ENCODE assay signal across 5 worm cellular contexts in genomic region chrV:10890980-10891379, ce11.
TF ChIP-seq lines count a peak whose summit lies in the region.

F32D8.12 (minus strand) TSS chrV:10891027.

TF ChIP-seq in whole organism, L1 larva, 84 proteins besides CTCF, POLR2A, EP300 and RAD21 (continues in another document):
- no peak for TF ChIP-seq unc-30 (tag; optimal IDR thresholded peaks at IDR 0.05; lab: Kevin White, UChicago)
- no peak for TF ChIP-seq ceh-63 (GFP tag; optimal IDR thresholded peaks at IDR 0.05; lab: Kevin White, UChicago)
- no peak for TF ChIP-seq fos-1 (tag; optimal IDR thresholded peaks at IDR 0.05; lab: Kevin White, UChicago)
- TF ChIP-seq nhr-19 (GFP tag; conservative IDR thresholded peaks at IDR 0.05; lab: Robert Waterston, UW) = peak; percentile 74
- no peak for TF ChIP-seq zip-4 (GFP tag; optimal IDR thresholded peaks at IDR 0.05; lab: Kevin White, UChicago)
- no peak for TF ChIP-seq egl-27 (tag; optimal IDR thresholded peaks at IDR 0.05; lab: Kevin White, UChicago)
- no peak for TF ChIP-seq fkh-8 (tag; optimal IDR thresholded peaks at IDR 0.05; lab: Kevin White, UChicago)
- TF ChIP-seq unc-130 (tag; optimal IDR thresholded peaks at IDR 0.05; lab: Kevin White, UChicago) = peak; percentile 57
- TF ChIP-seq ceh-88 (GFP tag; IDR thresholded peaks at IDR 0.05; lab: Robert Waterston, UW) = no peak
- TF ChIP-seq Y116A8C.19 (tag; optimal IDR thresholded peaks at IDR 0.05; lab: Kevin White, UChicago; ENCODE audit: borderline replicate concordance) = no peak
- peak; percentile 9 for TF ChIP-seq lin-13 (GFP tag; optimal IDR thresholded peaks at IDR 0.05; lab: Kevin White, UChicago)
- no peak for TF ChIP-seq egl-13 (tag; optimal IDR thresholded peaks at IDR 0.05; lab: Kevin White, UChicago)
- TF ChIP-seq nhr-12 (tag; optimal IDR thresholded peaks at IDR 0.05; lab: Kevin White, UChicago) = no peak
- no peak for TF ChIP-seq aha-1 (tag; optimal IDR thresholded peaks at IDR 0.05; lab: Kevin White, UChicago)
- TF ChIP-seq ztf-11 (tag; optimal IDR thresholded peaks at IDR 0.05; lab: Kevin White, UChicago) = no peak
- peak; percentile 42 for TF ChIP-seq elt-2 (tag; optimal IDR thresholded peaks at IDR 0.05; lab: Kevin White, UChicago)
- TF ChIP-seq grh-1 (GFP tag; IDR thresholded peaks at IDR 0.05; lab: Robert Waterston, UW) = no peak
- no peak for TF ChIP-seq nhr-28 (tag; optimal IDR thresholded peaks at IDR 0.05; lab: Kevin White, UChicago)
- TF ChIP-seq nhr-20 (tag; optimal IDR thresholded peaks at IDR 0.05; lab: Kevin White, UChicago) = peak; percentile 82

TF ChIP-seq in whole organism, L2 larva, 48 proteins besides CTCF, POLR2A, EP300 and RAD21 (continues in another document):
- TF ChIP-seq peb-1 (tag; optimal IDR thresholded peaks at IDR 0.05; lab: Kevin White, UChicago) = no peak
- TF ChIP-seq snpc-4 (tag; optimal IDR thresholded peaks at IDR 0.05; lab: Kevin White, UChicago) = no peak
- TF ChIP-seq lsy-2 (tag; optimal IDR thresholded peaks at IDR 0.05; lab: Kevin White, UChicago) = peak in 1 of 2 experiments; percentile 55
- peak; percentile 34 for TF ChIP-seq crh-2 (tag; optimal IDR thresholded peaks at IDR 0.05; lab: Kevin White, UChicago)
- no peak for TF ChIP-seq Y55F3AM.14 (GFP tag; optimal IDR thresholded peaks at IDR 0.05; lab: Kevin White, UChicago)
- TF ChIP-seq nhr-23 (tag; optimal IDR thresholded peaks at IDR 0.05; lab: Kevin White, UChicago) = no peak
- TF ChIP-seq nhr-25 (tag; optimal IDR thresholded peaks at IDR 0.05; lab: Kevin White, UChicago) = peak; percentile 42
- TF ChIP-seq ztf-11 (tag; optimal IDR thresholded peaks at IDR 0.05; lab: Kevin White, UChicago) = no peak
- TF ChIP-seq sma-3 (GFP tag; optimal IDR thresholded peaks at IDR 0.05; lab: Kevin White, UChicago) = peak; percentile 6
- no peak for TF ChIP-seq nhr-77 (tag; optimal IDR thresholded peaks at IDR 0.05; lab: Kevin White, UChicago)
- TF ChIP-seq C34F6.9 (tag; optimal IDR thresholded peaks at IDR 0.05; lab: Kevin White, UChicago) = peak; percentile 49
- TF ChIP-seq ztf-1 (GFP tag; conservative IDR thresholded peaks at IDR 0.05; lab: Robert Waterston, UW) = no peak
- TF ChIP-seq unc-55 (GFP tag; optimal IDR thresholded peaks at IDR 0.05; lab: Kevin White, UChicago) = peak; percentile 20
- no peak for TF ChIP-seq ZK546.5 (tag; optimal IDR thresholded peaks at IDR 0.05; lab: Kevin White, UChicago)
- peak; percentile 64 for TF ChIP-seq nhr-21 (tag; optimal IDR thresholded peaks at IDR 0.05; lab: Kevin White, UChicago)
- peak; percentile 18 for TF ChIP-seq sma-9 (GFP tag; optimal IDR thresholded peaks at IDR 0.05; lab: Kevin White, UChicago)
- TF ChIP-seq sma-9 (tag; optimal IDR thresholded peaks at IDR 0.05; lab: Kevin White, UChicago) = no peak
- peak; percentile 13 for TF ChIP-seq blmp-1 (tag; optimal IDR thresholded peaks at IDR 0.05; lab: Kevin White, UChicago; ENCODE audit: insufficient read depth)
- TF ChIP-seq nhr-129 (tag; optimal IDR thresholded peaks at IDR 0.05; lab: Kevin White, UChicago) = peak; percentile 73

TF ChIP-seq in whole organism, L3 larva, 47 proteins besides CTCF, POLR2A, EP300 and RAD21:
- TF ChIP-seq nhr-77 (tag; optimal IDR thresholded peaks at IDR 0.05; lab: Kevin White, UChicago) (no peak), elt-2 (tag; optimal IDR thresholded peaks at IDR 0.05; lab: Kevin White, UChicago) (peak; percentile 39), ceh-28 (tag; optimal IDR thresholded peaks at IDR 0.05; lab: Kevin White, UChicago) (peak; percentile 9), fos-1 (tag; optimal IDR thresholded peaks at IDR 0.05; lab: Kevin White, UChicago) (no peak), ztf-4 (tag; optimal IDR thresholded peaks at IDR 0.05; lab: Kevin White, UChicago) (no peak), unc-39 (tag; optimal IDR thresholded peaks at IDR 0.05; lab: Kevin White, UChicago) (no peak), nhr-12 (tag; optimal IDR thresholded peaks at IDR 0.05; lab: Kevin White, UChicago) (no peak), pha-4 (tag; optimal IDR thresholded peaks at IDR 0.05; lab: Kevin White, UChicago) (peak; percentile 35), nfya-1 (tag; optimal IDR thresholded peaks at IDR 0.05; lab: Kevin White, UChicago; ENCODE audit: insufficient read depth) (peak; percentile 47), nhr-23 (tag; optimal IDR thresholded peaks at IDR 0.05; lab: Kevin White, UChicago) (peak; percentile 77), nhr-43 (tag; optimal IDR thresholded peaks at IDR 0.05; lab: Kevin White, UChicago; ENCODE audit: poor library complexity, severe bottlenecking) (peak; percentile 65), ceh-16 (tag; optimal IDR thresholded peaks at IDR 0.05; lab: Kevin White, UChicago) (no peak), ztf-11 (tag; optimal IDR thresholded peaks at IDR 0.05; lab: Kevin White, UChicago) (no peak), lsy-12 (tag; optimal IDR thresholded peaks at IDR 0.05; lab: Kevin White, UChicago) (no peak), pqm-1 (tag; optimal IDR thresholded peaks at IDR 0.05; lab: Kevin White, UChicago) (peak; percentile 57)

TF ChIP-seq in whole organism, L4 larva, 104 proteins besides CTCF, POLR2A, EP300 and RAD21 (continues in another document):
- no peak for TF ChIP-seq sdz-12 (GFP tag; optimal IDR thresholded peaks at IDR 0.05; lab: Kevin White, UChicago)
- peak in 1 of 2 experiments; percentile 42 for TF ChIP-seq mdl-1 (tag; optimal IDR thresholded peaks at IDR 0.05; lab: Kevin White, UChicago)
- TF ChIP-seq lsy-2 (tag; optimal IDR thresholded peaks at IDR 0.05; lab: Kevin White, UChicago) = peak in 1 of 2 experiments; percentile 57
- peak; percentile 56 for TF ChIP-seq nhr-10 (tag; optimal IDR thresholded peaks at IDR 0.05; lab: Kevin White, UChicago)
- TF ChIP-seq daf-16 (GFP tag; optimal IDR thresholded peaks at IDR 0.05; lab: Kevin White, UChicago) = no peak
- peak; percentile 58 for TF ChIP-seq daf-16 (tag; optimal IDR thresholded peaks at IDR 0.05; lab: Kevin White, UChicago)
- peak; percentile 13 for TF ChIP-seq duxl-1 (tag; optimal IDR thresholded peaks at IDR 0.05; lab: Kevin White, UChicago; ENCODE audit: poor library complexity)
- no peak for TF ChIP-seq T20F7.1 (GFP tag; optimal IDR thresholded peaks at IDR 0.05; lab: Kevin White, UChicago)
- no peak for TF ChIP-seq nhr-76 (tag; optimal IDR thresholded peaks at IDR 0.05; lab: Kevin White, UChicago)
- TF ChIP-seq hif-1 (tag; optimal IDR thresholded peaks at IDR 0.05; lab: Kevin White, UChicago) = peak in 1 of 2 experiments; percentile 85
- TF ChIP-seq ztf-7 (tag; optimal IDR thresholded peaks at IDR 0.05; lab: Kevin White, UChicago) = no peak
- peak; percentile 59 for TF ChIP-seq mes-2 (tag; optimal IDR thresholded peaks at IDR 0.05; lab: Kevin White, UChicago; ENCODE audit: poor library complexity, severe bottlenecking)
- peak; percentile 73 for TF ChIP-seq nhr-28 (tag; optimal IDR thresholded peaks at IDR 0.05; lab: Kevin White, UChicago)
- peak; percentile 56 for TF ChIP-seq aha-1 (tag; lab: Kevin White, UChicago)
- peak; percentile 58 for TF ChIP-seq dmd-6 (GFP tag; IDR thresholded peaks at IDR 0.05; lab: Robert Waterston, UW)
- no peak for TF ChIP-seq F10B5.3 (tag; optimal IDR thresholded peaks at IDR 0.05; lab: Kevin White, UChicago)
- TF ChIP-seq hlh-11 (tag; optimal IDR thresholded peaks at IDR 0.05; lab: Kevin White, UChicago) = peak; percentile 45
- peak; percentile 47 for TF ChIP-seq nhr-11 (tag; optimal IDR thresholded peaks at IDR 0.05; lab: Kevin White, UChicago)
- TF ChIP-seq unc-62 (GFP tag; optimal IDR thresholded peaks at IDR 0.05 in 1 of 2; lab: Kevin White, UChicago) = peak in 1 of 2 experiments; percentile 97
- no peak for TF ChIP-seq unc-62 (tag; optimal IDR thresholded peaks at IDR 0.05; lab: Kevin White, UChicago)
- 0 out of 2 replicates have a peak, but pooled peaks have one; percentile 17 for TF ChIP-seq ctbp-1 (GFP tag; IDR thresholded peaks at IDR 0.05; lab: Robert Waterston, UW)
- peak; percentile 39 for TF ChIP-seq hlh-30 (tag; optimal IDR thresholded peaks at IDR 0.05; lab: Kevin White, UChicago; ENCODE audit: insufficient read depth)

TF ChIP-seq in whole organism, young adult, 124 proteins besides CTCF, POLR2A, EP300 and RAD21:
- TF ChIP-seq T26A5.8 (tag; optimal IDR thresholded peaks at IDR 0.05; lab: Kevin White, UChicago) (no peak), B0336.3 (GFP tag; IDR thresholded peaks at IDR 0.05; lab: Robert Waterston, UW) (0 out of 2 replicates have a peak, but pooled peaks have one; percentile 30), nfya-1 (tag; optimal IDR thresholded peaks at IDR 0.05; lab: Kevin White, UChicago; ENCODE audit: borderline replicate concordance, insufficient read depth) (no peak), C17E4.6 (GFP tag; IDR thresholded peaks at IDR 0.05; lab: Robert Waterston, UW) (no peak), ztf-26 (tag; optimal IDR thresholded peaks at IDR 0.05; lab: Kevin White, UChicago) (peak; percentile 10), nhr-90 (tag; optimal IDR thresholded peaks at IDR 0.05; lab: Kevin White, UChicago) (no peak), lin-40 (tag; optimal IDR thresholded peaks at IDR 0.05; lab: Kevin White, UChicago) (peak; percentile 10), cebp-1 (GFP tag; IDR thresholded peaks at IDR 0.05; lab: Robert Waterston, UW) (no peak), cebp-1 (tag; optimal IDR thresholded peaks at IDR 0.05; lab: Kevin White, UChicago) (peak; percentile 38), attf-6 (GFP tag; IDR thresholded peaks at IDR 0.05; lab: Robert Waterston, UW) (no peak), ZK185.1 (tag; optimal IDR thresholded peaks at IDR 0.05; lab: Kevin White, UChicago; ENCODE audit: poor library complexity, severe bottlenecking) (peak; percentile 9), nhr-80 (tag; optimal IDR thresholded peaks at IDR 0.05; lab: Kevin White, UChicago) (peak; percentile 22), ama-1 (optimal IDR thresholded peaks at IDR 0.05; lab: Kevin White, UChicago) (no peak), ama-1 (GFP tag; optimal IDR thresholded peaks at IDR 0.05; lab: Kevin White, UChicago) (no peak), hmg-1.2 (GFP tag; IDR thresholded peaks at IDR 0.05; lab: Robert Waterston, UW) (peak; percentile 96), pha-4 (tag; optimal IDR thresholded peaks at IDR 0.05; lab: Kevin White, UChicago) (no peak), lin-35 (GFP tag; optimal IDR thresholded peaks at IDR 0.05; lab: Kevin White, UChicago) (peak in 1 of 3 experiments; percentile 36), ztf-22 (GFP tag; optimal IDR thresholded peaks at IDR 0.05; lab: Kevin White, UChicago) (no peak), K12H6.12 (tag; optimal IDR thresholded peaks at IDR 0.05; lab: Kevin White, UChicago) (no peak)
